Worm (Caenorhabditis elegans): Measurements from ENCODE around the gene F48G7.7.

DNA sequence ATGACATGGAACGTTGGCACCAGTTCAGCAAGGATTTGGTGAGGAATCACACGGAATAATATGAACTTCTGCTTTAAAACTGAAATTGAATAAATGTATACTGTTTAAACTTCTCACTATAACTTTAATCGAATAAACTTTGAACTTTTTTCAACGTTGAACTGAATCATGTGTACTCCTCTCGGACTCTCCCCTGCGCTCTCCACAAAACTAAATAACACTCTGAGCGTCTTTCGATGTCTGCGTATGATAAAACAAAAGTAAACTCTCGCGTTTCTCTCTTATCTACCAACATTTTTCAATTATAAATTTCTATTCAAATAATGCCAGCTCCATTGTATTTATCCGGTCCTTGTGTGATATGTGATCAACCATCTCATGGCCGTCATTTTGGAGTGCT lies 5.6 kb upstream of the F48G7.7 start:
- TF ChIP-seq npax-4 (tag; optimal IDR thresholded peaks at IDR 0.05) (no peak), ets-4 (tag; optimal IDR thresholded peaks at IDR 0.05) (no peak), syd-9 (tag; optimal IDR thresholded peaks at IDR 0.05) (no peak), dmd-4 (tag; optimal IDR thresholded peaks at IDR 0.05; ENCODE audit: borderline replicate concordance) (no peak), ceh-2 (tag; optimal IDR thresholded peaks at IDR 0.05) (no peak), ceh-9 (tag; optimal IDR thresholded peaks at IDR 0.05) (no peak), ceh-14 (tag; optimal IDR thresholded peaks at IDR 0.05) (no peak), tbx-7 (tag; optimal IDR thresholded peaks at IDR 0.05) (no peak), pqm-1 (tag; optimal IDR thresholded peaks at IDR 0.05) (no peak), ttx-3 (tag; optimal IDR thresholded peaks at IDR 0.05) (no peak), tbx-2 (tag; optimal IDR thresholded peaks at IDR 0.05) (no peak), C38D4.7 (GFP tag; optimal IDR thresholded peaks at IDR 0.05) (no peak)
